Worm (Caenorhabditis elegans) whole organism, L4 larva: ENCODE data around the gene Y54G2A.15.

ENCODE experiments used
- T20F7.1 ChIP-seq: fragments of 200-800 bp; sonication (Bioruptor generic); optimal IDR thresholded peaks from 2 replicates; lab custom pipeline; 2018; ENCODE audit warnings: mild to moderate bottlenecking, missing genetic modification characterization, missing compliant biosample characterization
- daf-8 ChIP-seq: fragments of 200-800 bp; sonication (Bioruptor generic); IDR thresholded peaks from 2 replicates; pipeline ENCODE4 v1.3.6; 2022; ENCODE audit warnings: missing genetic modification characterization, missing compliant biosample characterization
- dpl-1 ChIP-seq: fragments of 150-350 bp; optimal IDR thresholded peaks from 2 replicates; lab custom pipeline; 2014; ENCODE audit warnings: missing biosample characterization, missing genetic modification reagents, missing genetic modification characterization
- hlh-11 ChIP-seq: fragments of 200-800 bp; sonication (Bioruptor generic); optimal IDR thresholded peaks from 2 replicates; lab custom pipeline; 2018; ENCODE audit warnings: mild to moderate bottlenecking, missing genetic modification characterization, missing compliant biosample characterization

ce11 chrIV:2841260-2841659 is 2.5 kb downstream of the Y54G2A.15 start, which contains the start of gene clec-83:
- TF ChIP-seq hlh-11 (tag; lab: Kevin White, UChicago) (peak; percentile 11), T20F7.1 (GFP tag; lab: Kevin White, UChicago) (no peak), daf-8 (no peak), dpl-1 (GFP tag; lab: Kevin White, UChicago) (no peak)
